Worm (Caenorhabditis elegans): ENCODE results near the gene T28D9.16.

- TF ChIP-seq ama-1 (optimal IDR thresholded peaks at IDR 0.05), result no peak
- TF ChIP-seq ama-1 (GFP tag; optimal IDR thresholded peaks at IDR 0.05), result peak in 1 of 2 experiments; percentile 69
- TF ChIP-seq nfya-2 (GFP tag; IDR thresholded peaks at IDR 0.05), result no peak
- peak; percentile 81 for TF ChIP-seq hrde-1 (tag; optimal IDR thresholded peaks at IDR 0.05; ENCODE audit: borderline replicate concordance)
- peak; percentile 86 for TF ChIP-seq madf-6 (GFP tag; IDR thresholded peaks at IDR 0.05)
- peak; percentile 25; the same call in 1 of the 2 replicates for TF ChIP-seq rcor-1 (GFP tag; IDR thresholded peaks at IDR 0.05)
- no peak for TF ChIP-seq C06A6.2 (GFP tag; conservative IDR thresholded peaks at IDR 0.05)
Measured at ce11 chrII:6491187-6491586, 15.7 kb downstream of the T28D9.16 start.

Data from whole organism, young adult.